Worm (Caenorhabditis elegans): Measurements from ENCODE around the gene C04A11.2.

DNA sequence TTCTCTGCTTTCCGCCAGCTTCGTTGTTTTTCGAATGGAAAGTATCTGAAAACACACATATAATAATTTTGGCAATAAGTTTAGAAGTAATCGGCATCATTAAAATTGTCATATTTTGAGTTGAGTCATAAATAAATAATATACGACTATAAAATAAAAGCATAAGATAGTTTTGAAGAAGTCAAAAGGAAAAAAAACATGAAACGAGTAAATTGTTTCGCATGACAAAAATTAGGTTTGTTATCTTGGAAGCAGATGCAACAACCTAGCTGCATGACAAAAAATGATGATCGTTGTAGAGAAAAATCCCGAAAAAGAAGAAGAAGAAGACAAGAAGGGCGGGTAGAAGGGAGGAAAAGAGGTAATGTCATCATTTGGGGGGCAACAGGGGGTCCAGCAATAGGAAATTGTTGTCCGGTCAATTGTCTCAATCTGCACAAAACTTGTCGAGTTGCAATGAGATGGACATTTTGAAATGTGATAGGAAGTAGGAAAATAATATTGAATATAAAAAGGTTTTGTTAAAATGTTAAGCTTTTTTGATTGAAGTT, 37.4 kb downstream of the C04A11.2 start, which contains the start of gene nlg-1:
- TF ChIP-seq W03F9.2 (tag; optimal IDR thresholded peaks at IDR 0.05): no peak
- no peak for TF ChIP-seq him-1 (tag; optimal IDR thresholded peaks at IDR 0.05)
